Fruit fly (Drosophila melanogaster): ENCODE results near the gene CG10943.

DNA sequence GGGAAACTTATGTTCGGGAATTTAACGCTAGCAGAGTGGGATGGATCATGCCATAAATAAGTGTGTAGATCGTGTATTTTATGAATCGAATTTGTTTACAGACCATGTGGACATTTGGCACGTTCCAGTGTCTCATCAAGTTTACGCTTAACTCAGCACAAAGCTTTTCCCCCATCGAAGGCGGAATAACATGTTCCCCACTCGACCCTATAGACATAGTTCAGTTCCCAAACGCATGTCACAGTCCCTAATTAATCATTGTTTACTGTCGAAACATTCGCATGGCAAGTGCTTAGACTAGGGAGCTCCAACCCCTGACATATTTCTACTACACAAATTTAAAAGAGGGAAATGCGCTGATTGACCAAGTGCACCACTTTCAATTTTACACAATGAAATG, 21.3 kb downstream of the CG10943 start:
- TF ChIP-seq psq (optimal IDR thresholded peaks at IDR 0.05): no peak
- no peak for TF ChIP-seq EcR (GFP tag; optimal IDR thresholded peaks at IDR 0.05)

All from whole organism.